Worm (Caenorhabditis elegans): ENCODE data around the gene cec-6.

DNA sequence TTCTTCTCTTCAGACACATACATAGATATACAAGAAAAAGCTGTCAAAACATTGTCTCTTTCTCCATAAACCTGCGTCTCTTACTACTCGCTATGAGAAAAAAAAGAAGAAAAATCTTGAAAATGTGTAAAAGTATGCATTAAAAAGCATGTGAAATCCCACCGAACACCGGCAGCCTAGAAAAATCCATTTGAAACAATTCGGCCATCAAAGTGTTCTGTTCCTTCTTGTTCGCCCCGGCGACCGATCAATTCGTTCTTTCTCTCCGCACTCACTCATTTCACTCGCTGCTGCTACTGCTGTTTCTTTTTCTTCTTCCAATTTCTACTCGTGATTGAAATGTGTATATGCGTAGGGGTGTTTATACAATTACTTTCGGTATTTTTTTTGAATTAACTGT is 4.2 kb downstream of the cec-6 start:
- no peak for TF ChIP-seq him-1 (tag; optimal IDR thresholded peaks at IDR 0.05)
- no peak for TF ChIP-seq dao-5 (tag; optimal IDR thresholded peaks at IDR 0.05)

Measured in whole organism, L4/young adult.